Fruit fly (Drosophila melanogaster): ENCODE measurements around the gene Nt5a.

Nt5a gene

dm6 chr3L:1329724-1330123, 22.5 kb upstream of the Nt5a start, which contains the start of gene ND-ACP (continued):
- TF ChIP-seq BEAF-32 (GFP tag; optimal IDR thresholded peaks at IDR 0.05) (peak; percentile 49), CG13424 (tag; optimal IDR thresholded peaks at IDR 0.05) (no peak), Asciz (GFP tag; optimal IDR thresholded peaks at IDR 0.05) (no peak), CG11696 (GFP tag; IDR thresholded peaks at IDR 0.05) (no peak), CG11560 (tag; IDR thresholded peaks at IDR 0.05) (peak; percentile 97), Oaz (GFP tag; IDR thresholded peaks at IDR 0.05) (no peak), hb (GFP tag; IDR thresholded peaks at IDR 0.05; ENCODE audit: partially characterized antibody) (no peak), Hr39 (optimal IDR thresholded peaks at IDR 0.05) (no peak), trem (tag; optimal IDR thresholded peaks at IDR 0.05) (peak; percentile 72), Atf-2 (GFP tag; optimal IDR thresholded peaks at IDR 0.05) (no peak), CG18619 (GFP tag; optimal IDR thresholded peaks at IDR 0.05) (no peak), Sin3A (optimal IDR thresholded peaks at IDR 0.05) (peak; percentile 78)

dm6 chr3L:1325626-1325937, 18.4 kb upstream of the Nt5a start:
- peak; percentile 61 for TF ChIP-seq sug (tag; optimal IDR thresholded peaks at IDR 0.05)
- no peak for TF ChIP-seq Antp (GFP tag; optimal IDR thresholded peaks at IDR 0.05)
- peak; percentile 48 for TF ChIP-seq grn (GFP tag; optimal IDR thresholded peaks at IDR 0.05)
- 0 out of 2 replicates have a peak, but pooled peaks have one; percentile 38 for TF ChIP-seq GATAe (GFP tag; conservative IDR thresholded peaks at IDR 0.05)
- peak; percentile 82 for TF ChIP-seq exex (tag; optimal IDR thresholded peaks at IDR 0.05)

dm6 chr3L:1324818-1325625, 17.8 kb upstream of the Nt5a start:
- no peak for TF ChIP-seq CG8281 (tag; optimal IDR thresholded peaks at IDR 0.05)
- TF ChIP-seq wor (GFP tag; IDR thresholded peaks at IDR 0.05) = no peak
- TF ChIP-seq TFAM (GFP tag; optimal IDR thresholded peaks at IDR 0.05) = no peak
- TF ChIP-seq vnd (GFP tag; IDR thresholded peaks at IDR 0.05; ENCODE audit: partially characterized antibody) = 0 out of 3 replicates have a peak, but pooled peaks have one; percentile 10
- TF ChIP-seq BEAF-32 (GFP tag; optimal IDR thresholded peaks at IDR 0.05) = no peak
- TF ChIP-seq pzg (GFP tag; optimal IDR thresholded peaks at IDR 0.05) = no peak
- no peak for TF ChIP-seq ken (GFP tag; IDR thresholded peaks at IDR 0.05)
- TF ChIP-seq CG6175 (GFP tag; IDR thresholded peaks at IDR 0.05) = no peak
- TF ChIP-seq zen2 (GFP tag; IDR thresholded peaks at IDR 0.05; ENCODE audit: partially characterized antibody) = no peak
- TF ChIP-seq HmgZ (tag; optimal IDR thresholded peaks at IDR 0.05) = peak; percentile 8
- no peak for TF ChIP-seq fd64A (GFP tag; optimal IDR thresholded peaks at IDR 0.05)
- TF ChIP-seq tna (GFP tag; IDR thresholded peaks at IDR 0.05; ENCODE audit: partially characterized antibody) = no peak
- TF ChIP-seq sd (tag; optimal IDR thresholded peaks at IDR 0.05) = peak; percentile 73
- no peak for TF ChIP-seq CG30403 (GFP tag; optimal IDR thresholded peaks at IDR 0.05)
- no peak for TF ChIP-seq CG17829 (tag; optimal IDR thresholded peaks at IDR 0.05)
- TF ChIP-seq ssp (GFP tag; IDR thresholded peaks at IDR 0.05) = no peak
- no peak for TF ChIP-seq Dp (GFP tag; optimal IDR thresholded peaks at IDR 0.05)
- no peak for TF ChIP-seq CG14441 (GFP tag; IDR thresholded peaks at IDR 0.05)
- no peak for TF ChIP-seq CG12219 (GFP tag; optimal IDR thresholded peaks at IDR 0.05)
- TF ChIP-seq E2f1 (GFP tag; IDR thresholded peaks at IDR 0.05) = no peak
- no peak for TF ChIP-seq ttk (GFP tag; IDR thresholded peaks at IDR 0.05)
- no peak for TF ChIP-seq CG16863 (GFP tag; optimal IDR thresholded peaks at IDR 0.05)
- TF ChIP-seq CG8944 (GFP tag; optimal IDR thresholded peaks at IDR 0.05) = no peak
- TF ChIP-seq dimm (GFP tag; IDR thresholded peaks at IDR 0.05) = no peak
- TF ChIP-seq CG9609 (GFP tag; optimal IDR thresholded peaks at IDR 0.05) = no peak
- TF ChIP-seq CG9797 (GFP tag; optimal IDR thresholded peaks at IDR 0.05) = no peak
- no peak for TF ChIP-seq HLH3B (GFP tag; IDR thresholded peaks at IDR 0.05)
- no peak for TF ChIP-seq CG2116 (GFP tag; optimal IDR thresholded peaks at IDR 0.05)
- TF ChIP-seq CG8388 (GFP tag; optimal IDR thresholded peaks at IDR 0.05) = no peak
- TF ChIP-seq cad (GFP tag; optimal IDR thresholded peaks at IDR 0.05) = peak; percentile 25
- TF ChIP-seq br (optimal IDR thresholded peaks at IDR 0.05) = no peak
- no peak for TF ChIP-seq en (GFP tag; optimal IDR thresholded peaks at IDR 0.05)
- no peak for TF ChIP-seq fd102C (GFP tag; optimal IDR thresholded peaks at IDR 0.05)
